Worm (Caenorhabditis elegans) whole organism, L3 larva: ENCODE measurements around the gene C02B4.3.

Experiments
- ZK546.5 ChIP-seq: sonication (generic microtip); optimal IDR thresholded peaks from 2 replicates; lab custom pipeline; 2017; ENCODE audit warnings: missing biosample characterization, missing genetic modification characterization
- aly-2 ChIP-seq: fragments of 150-350 bp; optimal IDR thresholded peaks from 2 replicates; lab custom pipeline; 2014; ENCODE audit warnings: missing biosample characterization, missing genetic modification characterization
- ama-1 ChIP-seq: fragments of 150-350 bp; optimal IDR thresholded peaks from 2 replicates; lab custom pipeline; 2018
- ceh-16 ChIP-seq: sonication (generic microtip); optimal IDR thresholded peaks from 2 replicates; lab custom pipeline; 2017; ENCODE audit warnings: missing biosample characterization, missing genetic modification characterization
- ceh-28 ChIP-seq: fragments of 150-350 bp; optimal IDR thresholded peaks from 2 replicates; lab custom pipeline; 2014; ENCODE audit warnings: missing biosample characterization, missing genetic modification reagents, missing genetic modification characterization
- daf-12 ChIP-seq: fragments of 150-350 bp; optimal IDR thresholded peaks from 2 replicates; lab custom pipeline; 2014; ENCODE audit warnings: missing biosample characterization, missing genetic modification reagents, missing genetic modification characterization
- elt-2 ChIP-seq: sonication (generic microtip); optimal IDR thresholded peaks from 2 replicates; lab custom pipeline; 2016; ENCODE audit warnings: missing genetic modification reagents, mild to moderate bottlenecking, missing genetic modification characterization, missing compliant biosample characterization
- elt-3 ChIP-seq, 3 experiments: fragments of 150-350 bp in 1 of 3; sonication (generic microtip) in 2 of 3; optimal IDR thresholded peaks; 2 replicates in 2 of 3; 4 replicates in 1 of 3; lab custom pipeline; 2014 to 2017; ENCODE audit warnings: missing biosample characterization in 3 of 3, missing genetic modification characterization in 3 of 3
- eor-1 ChIP-seq, 2 experiments: fragments of 150-350 bp; optimal IDR thresholded peaks; 2 replicates each; lab custom pipeline; 2014 to 2018; ENCODE audit warnings: missing biosample characterization in 2 of 2, missing genetic modification characterization in 2 of 2
- fkh-10 ChIP-seq: sonication (generic microtip); optimal IDR thresholded peaks from 2 replicates; lab custom pipeline; 2017; ENCODE audit warnings: missing biosample characterization, missing genetic modification reagents, missing genetic modification characterization
- fos-1 ChIP-seq: fragments of 150-350 bp; optimal IDR thresholded peaks from 2 replicates; lab custom pipeline; 2014; ENCODE audit warnings: missing biosample characterization, missing genetic modification characterization
- hmg-11 ChIP-seq: sonication (generic microtip); optimal IDR thresholded peaks from 2 replicates; lab custom pipeline; 2016; ENCODE audit warnings: missing genetic modification characterization, missing compliant biosample characterization
- jun-1 ChIP-seq: fragments of 150-350 bp; optimal IDR thresholded peaks from 2 replicates; lab custom pipeline; 2014; ENCODE audit warnings: missing biosample characterization, missing genetic modification reagents, missing genetic modification characterization
- lin-15B ChIP-seq: fragments of 150-350 bp; optimal IDR thresholded peaks from 2 replicates; lab custom pipeline; 2014; ENCODE audit warnings: missing biosample characterization, missing genetic modification characterization
- lin-39 ChIP-seq: fragments of 150-350 bp; optimal IDR thresholded peaks from 2 replicates; lab custom pipeline; 2018; ENCODE audit warnings: missing biosample characterization, missing genetic modification reagents, missing genetic modification characterization
- lsy-12 ChIP-seq: sonication (generic microtip); optimal IDR thresholded peaks from 2 replicates; lab custom pipeline; 2016; ENCODE audit warnings: mild to moderate bottlenecking, missing genetic modification characterization, missing compliant biosample characterization
- mdl-1 ChIP-seq: fragments of 150-350 bp; optimal IDR thresholded peaks from 2 replicates; lab custom pipeline; 2014; ENCODE audit warnings: missing biosample characterization, missing genetic modification characterization
- mml-1 ChIP-seq: fragments of 150-350 bp; sonication (generic microtip); optimal IDR thresholded peaks from 3 replicates; lab custom pipeline; 2014; ENCODE audit warnings: missing biosample characterization, missing genetic modification characterization
- nfya-1 ChIP-seq: sonication (generic microtip); optimal IDR thresholded peaks from 2 replicates; lab custom pipeline; 2017; ENCODE audit warnings: missing genetic modification characterization, mild to moderate bottlenecking, missing compliant biosample characterization, antibody characterized with exemption, moderate library complexity; ENCODE audit not compliant: insufficient read depth
- nhr-12 ChIP-seq: fragments of 150-350 bp; optimal IDR thresholded peaks from 2 replicates; lab custom pipeline; 2014; ENCODE audit warnings: missing biosample characterization, missing genetic modification characterization
- nhr-23 ChIP-seq: fragments of 150-350 bp; optimal IDR thresholded peaks from 2 replicates; lab custom pipeline; 2014; ENCODE audit warnings: missing biosample characterization, missing genetic modification reagents, missing genetic modification characterization
- nhr-237 ChIP-seq: fragments of 150-350 bp; optimal IDR thresholded peaks from 2 replicates; lab custom pipeline; 2014; ENCODE audit warnings: missing biosample characterization, missing genetic modification characterization
- nhr-25 ChIP-seq: sonication (generic microtip); optimal IDR thresholded peaks from 2 replicates; lab custom pipeline; 2017; ENCODE audit warnings: missing biosample characterization, missing genetic modification characterization
- nhr-43 ChIP-seq: sonication (generic microtip); optimal IDR thresholded peaks from 2 replicates; lab custom pipeline; 2016; ENCODE audit warnings: mild to moderate bottlenecking, missing genetic modification characterization, missing compliant biosample characterization; ENCODE audit not compliant: poor library complexity, severe bottlenecking
- pha-4 ChIP-seq: fragments of 150-350 bp; optimal IDR thresholded peaks from 2 replicates; lab custom pipeline; 2014; ENCODE audit warnings: missing biosample characterization, missing genetic modification reagents, missing genetic modification characterization
- pqm-1 ChIP-seq: fragments of 150-350 bp; optimal IDR thresholded peaks from 2 replicates; lab custom pipeline; 2017; ENCODE audit warnings: missing biosample characterization, missing genetic modification characterization, inconsistent platforms
- skn-1 ChIP-seq: fragments of 150-350 bp; optimal IDR thresholded peaks from 2 replicates; lab custom pipeline; 2014; ENCODE audit warnings: missing biosample characterization, missing genetic modification characterization
- snpc-4 ChIP-seq: fragments of 150-350 bp; optimal IDR thresholded peaks from 2 replicates; lab custom pipeline; 2014; ENCODE audit warnings: missing biosample characterization, missing genetic modification characterization
- unc-62 ChIP-seq: fragments of 150-350 bp; sonication (generic microtip); optimal IDR thresholded peaks from 4 replicates; lab custom pipeline; 2014; ENCODE audit warnings: missing biosample characterization, missing genetic modification reagents, missing genetic modification characterization

C02B4.3 gene

DNA sequence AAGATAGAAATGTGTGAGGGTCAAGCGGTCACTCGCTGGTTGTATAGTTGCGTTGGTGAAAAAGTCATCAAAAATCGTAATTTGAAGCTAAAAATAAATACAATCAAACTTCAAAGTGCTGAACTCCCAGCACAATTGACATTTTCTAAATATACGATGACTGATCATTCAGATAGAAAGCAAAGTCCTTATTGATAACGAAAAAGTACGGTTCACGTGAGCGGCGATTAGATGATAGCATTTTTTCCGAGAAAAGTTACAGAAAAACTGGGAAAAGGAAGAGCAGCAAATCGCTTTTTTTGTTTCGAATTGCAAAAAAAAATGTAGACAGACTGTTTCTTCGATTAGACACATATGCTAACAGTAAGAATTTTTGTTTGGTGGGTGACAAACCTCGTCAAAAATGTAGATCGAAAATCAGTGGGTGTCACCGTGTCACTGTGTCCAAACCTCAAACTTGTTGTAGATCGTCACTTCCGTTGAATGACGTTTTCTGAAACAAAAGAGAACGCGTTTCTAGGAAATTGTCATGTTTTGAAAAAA lies 25.7 kb downstream of the C02B4.3 start, which contains the start of gene ivns-1:
Gene ivns-1, minus strand, starts transcription at position 493 of the 543 bp plus-strand sequence.
- peak; percentile 77 for TF ChIP-seq elt-2 (tag; lab: Kevin White, UChicago)
- no peak for TF ChIP-seq mdl-1 (tag; lab: Kevin White, UChicago)
- TF ChIP-seq pha-4 (tag; lab: Kevin White, UChicago): peak; percentile 11
- TF ChIP-seq pqm-1 (tag; lab: Kevin White, UChicago): peak; percentile 68

DNA sequence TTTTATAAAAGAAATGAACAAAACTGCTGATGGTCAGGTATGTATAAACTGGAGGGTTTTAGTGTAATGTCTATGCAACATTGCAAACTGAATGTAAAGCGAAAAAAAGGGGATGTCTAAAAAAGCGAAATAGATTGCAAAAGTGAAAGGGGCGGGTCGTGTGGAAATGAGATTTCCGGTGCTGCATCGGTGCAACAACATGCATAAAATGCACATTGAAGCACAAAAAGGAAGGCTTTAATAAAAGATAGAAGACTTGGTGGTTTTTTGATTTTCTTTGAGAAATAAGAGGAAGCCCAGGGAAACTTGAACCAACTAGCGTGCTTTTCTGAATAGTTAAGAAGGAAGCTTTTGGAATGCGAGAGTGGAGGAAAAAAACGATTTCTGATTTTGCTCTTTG lies 27.0 kb downstream of the C02B4.3 start:
- no peak for TF ChIP-seq ceh-28 (tag; lab: Kevin White, UChicago)
- TF ChIP-seq fkh-10 (GFP tag; lab: Kevin White, UChicago): peak; percentile 49

DNA sequence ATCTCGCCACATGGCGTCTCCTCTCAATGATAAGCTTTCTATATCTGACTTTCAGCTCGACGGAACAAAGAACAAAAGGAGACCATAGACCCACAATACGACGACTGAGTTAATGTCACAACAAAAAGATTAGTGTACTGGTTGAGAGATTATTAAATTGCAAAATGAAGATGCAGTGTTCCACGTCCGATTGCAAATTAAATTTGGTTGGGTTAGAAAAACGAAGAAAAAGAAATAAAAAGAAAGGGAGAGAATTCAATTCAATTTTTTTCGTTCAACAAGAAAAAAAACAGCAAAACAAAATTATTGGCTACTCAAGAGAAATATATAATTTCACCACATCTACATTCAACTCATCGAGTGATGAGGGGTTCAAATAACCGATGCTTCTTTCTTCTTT lies 28.2 kb downstream of the C02B4.3 start:
- TF ChIP-seq mml-1 (tag; lab: Kevin White, UChicago): no peak
- peak; percentile 65 for TF ChIP-seq fkh-10 (GFP tag; lab: Kevin White, UChicago)

DNA sequence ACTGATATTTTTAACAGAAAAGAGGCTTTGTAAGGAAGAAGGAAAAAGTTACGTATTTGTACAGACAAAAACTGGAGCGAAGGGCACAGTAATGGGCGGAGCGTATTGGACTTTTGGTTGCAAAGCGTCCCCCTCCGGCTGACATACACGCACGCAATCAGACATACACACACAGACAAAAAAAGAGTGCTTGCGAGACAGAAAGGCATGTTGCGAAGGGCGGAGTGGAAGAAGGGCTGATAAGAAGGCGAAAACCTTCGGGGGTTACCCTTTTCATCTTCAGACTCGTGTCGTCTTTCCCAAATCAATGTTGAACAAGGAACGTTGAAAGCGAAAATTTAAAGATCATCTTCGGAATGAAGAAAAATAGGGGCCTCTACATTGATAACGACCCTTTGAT lies 29.1 kb downstream of the C02B4.3 start:
- TF ChIP-seq unc-62 (GFP tag; lab: Kevin White, UChicago) (no peak), ama-1 (lab: Kevin White, UChicago) (no peak), elt-2 (tag; lab: Kevin White, UChicago) (peak; percentile 92), ceh-28 (tag; lab: Kevin White, UChicago) (peak; percentile 49), nhr-23 (tag; lab: Kevin White, UChicago) (peak; percentile 74), nhr-25 (tag; lab: Kevin White, UChicago) (peak; percentile 62), pqm-1 (tag; lab: Kevin White, UChicago) (peak; percentile 83), ceh-16 (tag; lab: Kevin White, UChicago) (no peak), nhr-43 (tag; lab: Kevin White, UChicago) (peak; percentile 54), nhr-12 (tag; lab: Kevin White, UChicago) (no peak), fos-1 (tag; lab: Kevin White, UChicago) (no peak), ZK546.5 (tag; lab: Kevin White, UChicago) (no peak), jun-1 (peak; percentile 80), nfya-1 (peak; percentile 42), lsy-12 (tag; lab: Kevin White, UChicago) (peak; percentile 64), daf-12 (tag; lab: Kevin White, UChicago) (no peak), skn-1 (tag; lab: Kevin White, UChicago) (no peak), elt-3 (tag; optimal IDR thresholded peaks at IDR 0.05; lab: Kevin White, UChicago) (peak; percentile 34 to 49 (median 36)), eor-1 (tag; optimal IDR thresholded peaks at IDR 0.05; lab: Kevin White, UChicago) (no peak), lin-39 (tag; lab: Kevin White, UChicago) (peak; percentile 17), nhr-237 (tag; lab: Kevin White, UChicago) (no peak), hmg-11 (tag; lab: Kevin White, UChicago) (no peak), aly-2 (tag; lab: Kevin White, UChicago) (no peak), lin-15B (no peak), pha-4 (tag; lab: Kevin White, UChicago) (peak; percentile 19), mdl-1 (tag; lab: Kevin White, UChicago) (peak; percentile 71)

DNA sequence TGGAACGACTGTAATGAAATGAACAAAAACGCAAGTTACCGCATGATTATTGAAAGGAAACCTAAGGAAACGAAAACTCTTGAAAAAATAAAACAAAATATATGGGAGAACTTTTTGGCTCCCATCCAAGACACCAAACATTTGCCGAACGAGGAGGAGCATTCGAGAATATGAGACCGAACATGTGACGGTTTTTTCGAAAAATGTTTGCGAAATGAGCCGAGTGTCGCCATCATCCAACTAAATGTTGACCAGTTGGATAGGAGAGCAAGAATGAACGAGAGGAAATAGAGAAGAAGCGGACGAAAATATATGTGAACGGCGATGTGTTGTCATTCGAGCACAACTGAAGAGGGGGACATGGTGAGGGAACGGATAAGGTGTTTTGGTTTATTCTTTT lies 29.6 kb downstream of the C02B4.3 start:
- TF ChIP-seq pha-4 (tag; lab: Kevin White, UChicago) (peak; percentile 93), pqm-1 (tag; lab: Kevin White, UChicago) (no peak), nhr-12 (tag; lab: Kevin White, UChicago) (no peak), snpc-4 (no peak)
- TF ChIP-seq, all 47 proteins: peak for 1

DNA sequence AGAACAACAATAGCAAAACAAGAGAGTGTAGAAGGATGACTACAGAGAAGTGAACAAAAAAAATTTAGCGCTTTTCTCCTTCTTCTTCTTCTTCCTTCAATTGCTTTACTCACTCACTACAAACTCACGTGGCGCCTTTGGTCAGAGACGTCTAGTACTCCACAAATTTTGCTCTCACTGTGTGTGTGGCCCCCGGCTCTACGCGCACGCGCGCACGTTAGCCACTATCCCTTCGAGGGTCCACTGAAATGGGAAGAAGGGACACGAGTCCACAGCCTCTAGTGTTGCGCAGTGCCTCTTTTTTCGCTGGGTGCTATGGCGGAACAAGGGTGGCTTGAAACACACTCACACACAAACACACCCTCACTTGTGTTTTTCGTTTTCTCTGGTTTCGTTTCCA lies 30.4 kb downstream of the C02B4.3 start:
- peak; percentile 59 for TF ChIP-seq mdl-1 (tag; lab: Kevin White, UChicago)
- peak; percentile 40 for TF ChIP-seq nfya-1
- no peak for TF ChIP-seq fos-1 (tag; lab: Kevin White, UChicago)
- TF ChIP-seq lin-39 (tag; lab: Kevin White, UChicago): peak; percentile 86
- peak; percentile 2 for TF ChIP-seq hmg-11 (tag; lab: Kevin White, UChicago)
- TF ChIP-seq fkh-10 (GFP tag; lab: Kevin White, UChicago): peak; percentile 18
- TF ChIP-seq, all 47 proteins: peak for 5
